Fruit fly (Drosophila melanogaster): ENCODE results near the gene Cortactin.

- peak in 1 of 2 experiments; percentile 60 for TF ChIP-seq EcR (GFP tag; optimal IDR thresholded peaks at IDR 0.05)
- TF ChIP-seq psq (optimal IDR thresholded peaks at IDR 0.05) = no peak
Observed at dm6 chr3R:21060430-21061245, 3.6 kb downstream of the Cortactin start, which contains the start of gene Mvl.

All from whole organism.